Fruit fly (Drosophila melanogaster): ENCODE results near the gene Gem3.

Gem3 gene

dm6 chr3L:10446998-10447397, 15.9 kb downstream of the Gem3 start:
- no peak for TF ChIP-seq Dll (optimal IDR thresholded peaks at IDR 0.05)
- no peak for TF ChIP-seq CG8478 (optimal IDR thresholded peaks at IDR 0.05)
- no peak for TF ChIP-seq pan (optimal IDR thresholded peaks at IDR 0.05)
- no peak for TF ChIP-seq usp (GFP tag; optimal IDR thresholded peaks at IDR 0.05)
- no peak for TF ChIP-seq psq (optimal IDR thresholded peaks at IDR 0.05)
- no peak for TF ChIP-seq EcR (GFP tag; optimal IDR thresholded peaks at IDR 0.05)

- TF ChIP-seq pan (optimal IDR thresholded peaks at IDR 0.05), result no peak
- no peak for TF ChIP-seq usp (GFP tag; optimal IDR thresholded peaks at IDR 0.05)
- no peak for TF ChIP-seq psq (optimal IDR thresholded peaks at IDR 0.05)
- TF ChIP-seq EcR (GFP tag; optimal IDR thresholded peaks at IDR 0.05), result no peak
- no peak for TF ChIP-seq Dll (optimal IDR thresholded peaks at IDR 0.05)
Observed at dm6 chr3L:10443958-10444357, 18.9 kb downstream of the Gem3 start.

dm6 chr3L:10442486-10442885, 20.4 kb downstream of the Gem3 start:
- no peak for TF ChIP-seq usp (GFP tag; optimal IDR thresholded peaks at IDR 0.05)
- TF ChIP-seq pan (optimal IDR thresholded peaks at IDR 0.05), result no peak
- no peak for TF ChIP-seq CG8478 (optimal IDR thresholded peaks at IDR 0.05)
- TF ChIP-seq psq (optimal IDR thresholded peaks at IDR 0.05), result no peak

dm6 chr3L:10440488-10440887, 22.4 kb downstream of the Gem3 start:
- TF ChIP-seq usp (GFP tag; optimal IDR thresholded peaks at IDR 0.05) (no peak), pan (optimal IDR thresholded peaks at IDR 0.05) (no peak), Dll (optimal IDR thresholded peaks at IDR 0.05) (no peak), EcR (GFP tag; optimal IDR thresholded peaks at IDR 0.05) (no peak), psq (optimal IDR thresholded peaks at IDR 0.05) (no peak), CG8478 (optimal IDR thresholded peaks at IDR 0.05) (no peak)

- TF ChIP-seq usp (GFP tag; optimal IDR thresholded peaks at IDR 0.05), result no peak
- no peak for TF ChIP-seq EcR (GFP tag; optimal IDR thresholded peaks at IDR 0.05)
- no peak for TF ChIP-seq Dll (optimal IDR thresholded peaks at IDR 0.05)
- no peak for TF ChIP-seq CG8478 (optimal IDR thresholded peaks at IDR 0.05)
- no peak for TF ChIP-seq pan (optimal IDR thresholded peaks at IDR 0.05)
- no peak for TF ChIP-seq psq (optimal IDR thresholded peaks at IDR 0.05)
Observed at dm6 chr3L:10439873-10440272, 23.0 kb downstream of the Gem3 start.

dm6 chr3L:10434005-10434404, 28.9 kb downstream of the Gem3 start, which contains the start of gene Ir67c:
Ir67c (minus strand) TSS chr3L:10434105.
- TF ChIP-seq pan (optimal IDR thresholded peaks at IDR 0.05) (no peak), Dll (optimal IDR thresholded peaks at IDR 0.05) (no peak), CG8478 (optimal IDR thresholded peaks at IDR 0.05) (no peak), psq (optimal IDR thresholded peaks at IDR 0.05) (no peak), EcR (GFP tag; optimal IDR thresholded peaks at IDR 0.05) (no peak), usp (GFP tag; optimal IDR thresholded peaks at IDR 0.05) (no peak)

- no peak for TF ChIP-seq CG8478 (optimal IDR thresholded peaks at IDR 0.05)
- no peak for TF ChIP-seq pan (optimal IDR thresholded peaks at IDR 0.05)
- TF ChIP-seq psq (optimal IDR thresholded peaks at IDR 0.05), result no peak
- no peak for TF ChIP-seq Dll (optimal IDR thresholded peaks at IDR 0.05)
- no peak for TF ChIP-seq usp (GFP tag; optimal IDR thresholded peaks at IDR 0.05)
Observed at dm6 chr3L:10431883-10432282, 31.0 kb downstream of the Gem3 start, which contains the start of gene Ir67b. Ir67b (minus strand) TSS chr3L:10431983.

dm6 chr3L:10429474-10429873, 33.4 kb downstream of the Gem3 start:
- TF ChIP-seq EcR (GFP tag; optimal IDR thresholded peaks at IDR 0.05) (no peak), usp (GFP tag; optimal IDR thresholded peaks at IDR 0.05) (no peak), pan (optimal IDR thresholded peaks at IDR 0.05) (no peak), Dll (optimal IDR thresholded peaks at IDR 0.05) (no peak), psq (optimal IDR thresholded peaks at IDR 0.05) (no peak), CG8478 (optimal IDR thresholded peaks at IDR 0.05) (no peak)

dm6 chr3L:10428746-10429145, 34.2 kb downstream of the Gem3 start:
- TF ChIP-seq Dll (optimal IDR thresholded peaks at IDR 0.05), result no peak
- no peak for TF ChIP-seq CG8478 (optimal IDR thresholded peaks at IDR 0.05)
- TF ChIP-seq psq (optimal IDR thresholded peaks at IDR 0.05), result no peak
- TF ChIP-seq usp (GFP tag; optimal IDR thresholded peaks at IDR 0.05), result no peak
- no peak for TF ChIP-seq pan (optimal IDR thresholded peaks at IDR 0.05)
- TF ChIP-seq EcR (GFP tag; optimal IDR thresholded peaks at IDR 0.05), result no peak

- no peak for TF ChIP-seq Dll (optimal IDR thresholded peaks at IDR 0.05)
- TF ChIP-seq CG8478 (optimal IDR thresholded peaks at IDR 0.05), result no peak
- TF ChIP-seq psq (optimal IDR thresholded peaks at IDR 0.05), result no peak
- no peak for TF ChIP-seq usp (GFP tag; optimal IDR thresholded peaks at IDR 0.05)
- no peak for TF ChIP-seq EcR (GFP tag; optimal IDR thresholded peaks at IDR 0.05)
- TF ChIP-seq pan (optimal IDR thresholded peaks at IDR 0.05), result no peak
Observed at dm6 chr3L:10428027-10428426, 34.9 kb downstream of the Gem3 start.

- TF ChIP-seq EcR (GFP tag; optimal IDR thresholded peaks at IDR 0.05), result no peak
- no peak for TF ChIP-seq CG8478 (optimal IDR thresholded peaks at IDR 0.05)
- TF ChIP-seq Dll (optimal IDR thresholded peaks at IDR 0.05), result no peak
- no peak for TF ChIP-seq psq (optimal IDR thresholded peaks at IDR 0.05)
- TF ChIP-seq pan (optimal IDR thresholded peaks at IDR 0.05), result no peak
- no peak for TF ChIP-seq usp (GFP tag; optimal IDR thresholded peaks at IDR 0.05)
Observed at dm6 chr3L:10427318-10427717, 35.6 kb downstream of the Gem3 start.

- no peak for TF ChIP-seq Dll (optimal IDR thresholded peaks at IDR 0.05)
Observed at dm6 chr3L:10418401-10418800, 44.5 kb downstream of the Gem3 start.

- TF ChIP-seq pan (optimal IDR thresholded peaks at IDR 0.05) (no peak), usp (GFP tag; optimal IDR thresholded peaks at IDR 0.05) (no peak), Dll (optimal IDR thresholded peaks at IDR 0.05) (no peak), EcR (GFP tag; optimal IDR thresholded peaks at IDR 0.05) (no peak), psq (optimal IDR thresholded peaks at IDR 0.05) (no peak), CG8478 (optimal IDR thresholded peaks at IDR 0.05) (no peak)
Observed at dm6 chr3L:10412518-10412917, 50.4 kb downstream of the Gem3 start, which contains the start of gene CG12362. CG12362 (plus strand) TSS chr3L:10412818.

Data from whole organism.